Worm (Caenorhabditis elegans): Measurements from ENCODE around the gene fem-2.

ce11 chrIII:675822-676221 is 41.4 kb upstream of the fem-2 start, which contains the start of gene grk-2:
- TF ChIP-seq nhr-28 (tag; optimal IDR thresholded peaks at IDR 0.05) (no peak), R02D3.7 (tag; optimal IDR thresholded peaks at IDR 0.05) (no peak)
